Fruit fly (Drosophila melanogaster) whole organism, embryonic: ENCODE measurements around the gene Gr22b.

ENCODE experiments used
- Antp ChIP-seq: fragments of 200-800 bp; sonication (Bioruptor generic); optimal IDR thresholded peaks from 3 replicates; lab custom pipeline; 2016; ENCODE audit warnings: missing biosample characterization, missing genetic modification characterization
- BEAF-32 ChIP-seq: fragments of 200-800 bp; sonication (Bioruptor generic); optimal IDR thresholded peaks from 3 replicates; lab custom pipeline; 2017; ENCODE audit warnings: missing biosample characterization, missing genetic modification characterization, mild to moderate bottlenecking, moderate library complexity, missing genetic modification reagents
- CG13287 ChIP-seq: fragments of 200-800 bp; sonication (Bioruptor generic); IDR thresholded peaks from 2 replicates; pipeline ENCODE4 v1.3.6; 2022; ENCODE audit warnings: missing biosample characterization, missing genetic modification characterization; ENCODE audit not compliant: partially characterized antibody
- CG15073 ChIP-seq: fragments of 200-800 bp; sonication (Bioruptor generic); optimal IDR thresholded peaks from 2 replicates; lab custom pipeline; 2016; ENCODE audit warnings: missing biosample characterization, missing genetic modification characterization
- CG1529 ChIP-seq: fragments of 200-800 bp; sonication (Bioruptor generic); optimal IDR thresholded peaks from 3 replicates; lab custom pipeline; 2018; ENCODE audit warnings: missing biosample characterization, missing genetic modification characterization
- CG15514 ChIP-seq: fragments of 200-800 bp; sonication (Bioruptor generic); optimal IDR thresholded peaks from 3 replicates; lab custom pipeline; 2017; ENCODE audit warnings: missing biosample characterization, missing genetic modification characterization, mild to moderate bottlenecking, moderate library complexity, missing genetic modification reagents
- CG15601 ChIP-seq: fragments of 200-800 bp; sonication (Bioruptor generic); optimal IDR thresholded peaks from 3 replicates; lab custom pipeline; 2019; ENCODE audit warnings: missing biosample characterization, mild to moderate bottlenecking, missing genetic modification characterization, moderate library complexity
- CG15696 ChIP-seq: fragments of 200-800 bp; sonication (Bioruptor generic); optimal IDR thresholded peaks from 2 replicates; lab custom pipeline; 2019; ENCODE audit warnings: missing biosample characterization, mild to moderate bottlenecking, missing genetic modification characterization, moderate library complexity
- CG1603 ChIP-seq: fragments of 200-800 bp; sonication (Bioruptor generic); optimal IDR thresholded peaks from 2 replicates; lab custom pipeline; 2019; ENCODE audit warnings: missing biosample characterization, mild to moderate bottlenecking, missing genetic modification characterization, moderate library complexity
- CG17361 ChIP-seq: fragments of 200-800 bp; sonication (Bioruptor generic); IDR thresholded peaks from 3 replicates; pipeline ENCODE4 v1.3.6; 2022; ENCODE audit warnings: missing biosample characterization, missing genetic modification characterization
- CG2116 ChIP-seq: fragments of 200-800 bp; sonication (Bioruptor generic); optimal IDR thresholded peaks from 3 replicates; lab custom pipeline; 2018; ENCODE audit warnings: missing biosample characterization, mild to moderate bottlenecking, missing genetic modification characterization
- CG2129 ChIP-seq: fragments of 200-800 bp; sonication (Bioruptor generic); IDR thresholded peaks from 2 replicates; pipeline ENCODE4 v1.3.6; 2022; ENCODE audit warnings: missing biosample characterization, missing genetic modification characterization; ENCODE audit not compliant: partially characterized antibody
- CG34224 ChIP-seq: fragments of 200-800 bp; sonication (Bioruptor generic); IDR thresholded peaks from 3 replicates; pipeline ENCODE4 v1.3.6; 2022; ENCODE audit warnings: missing biosample characterization, missing genetic modification characterization; ENCODE audit not compliant: partially characterized antibody
- CG7963 ChIP-seq: fragments of 200-800 bp; sonication (Bioruptor generic); IDR thresholded peaks from 3 replicates; pipeline ENCODE4 v1.3.6; 2022; ENCODE audit warnings: missing biosample characterization, missing genetic modification characterization; ENCODE audit not compliant: partially characterized antibody
- CG8290 ChIP-seq, 3 experiments: fragments of 200-800 bp; sonication (Bioruptor generic); optimal IDR thresholded peaks; 2 replicates each; lab custom pipeline; 2016 to 2019; ENCODE audit warnings: missing biosample characterization in 3 of 3, missing genetic modification characterization in 3 of 3, mild to moderate bottlenecking in 2 of 3, moderate library complexity in 1 of 3
- CG8359 ChIP-seq: fragments of 200-800 bp; sonication (Bioruptor generic); optimal IDR thresholded peaks from 2 replicates; lab custom pipeline; 2017; ENCODE audit warnings: missing biosample characterization, mild to moderate bottlenecking, missing genetic modification characterization, borderline replicate concordance
- CG8765 ChIP-seq: fragments of 200-800 bp; sonication (Bioruptor generic); IDR thresholded peaks from 2 replicates; pipeline ENCODE4 v1.3.6; 2022; ENCODE audit warnings: missing biosample characterization, missing genetic modification characterization
- CkIIα-i1 ChIP-seq: fragments of 200-800 bp; sonication (Bioruptor generic); IDR thresholded peaks from 2 replicates; pipeline ENCODE4 v1.3.6; 2022; ENCODE audit warnings: missing biosample characterization, missing genetic modification characterization
- CoRest ChIP-seq: fragments of 200-800 bp; sonication (Bioruptor generic); optimal IDR thresholded peaks from 3 replicates; lab custom pipeline; 2018; ENCODE audit warnings: missing biosample characterization, mild to moderate bottlenecking, missing genetic modification characterization, moderate library complexity
- CrebB ChIP-seq: fragments of 200-800 bp; sonication (Bioruptor generic); optimal IDR thresholded peaks from 3 replicates; lab custom pipeline; 2018; ENCODE audit warnings: missing biosample characterization, mild to moderate bottlenecking, missing genetic modification characterization
- Dbx ChIP-seq: fragments of 200-800 bp; sonication (Bioruptor generic); IDR thresholded peaks from 3 replicates; pipeline ENCODE4 v1.3.6; 2022; ENCODE audit warnings: missing biosample characterization, missing genetic modification characterization
- Ets97D ChIP-seq: fragments of 200-800 bp; sonication (Bioruptor generic); optimal IDR thresholded peaks from 3 replicates; lab custom pipeline; 2016; ENCODE audit warnings: missing biosample characterization, missing genetic modification characterization
- Fer2 ChIP-seq: fragments of 200-800 bp; sonication (Bioruptor generic); optimal IDR thresholded peaks from 2 replicates; lab custom pipeline; 2018; ENCODE audit warnings: missing biosample characterization, mild to moderate bottlenecking, missing genetic modification characterization, moderate library complexity
- Gsc ChIP-seq: fragments of 200-800 bp; sonication (Bioruptor generic); IDR thresholded peaks from 2 replicates; pipeline ENCODE4 v1.3.6; 2022; ENCODE audit warnings: missing biosample characterization, missing genetic modification characterization
- HLH4C ChIP-seq: fragments of 200-800 bp; sonication (Bioruptor generic); IDR thresholded peaks from 3 replicates; pipeline ENCODE4 v1.3.6; 2022; ENCODE audit warnings: missing biosample characterization, missing genetic modification characterization; ENCODE audit not compliant: partially characterized antibody
- HmgZ ChIP-seq: fragments of 200-800 bp; sonication (Bioruptor generic); optimal IDR thresholded peaks from 2 replicates; lab custom pipeline; 2018; ENCODE audit warnings: missing biosample characterization, mild to moderate bottlenecking, missing genetic modification characterization
- Jarid2 ChIP-seq: fragments of 200-800 bp; sonication (Bioruptor generic); optimal IDR thresholded peaks from 3 replicates; lab custom pipeline; 2017; ENCODE audit warnings: mild to moderate bottlenecking, missing biosample characterization, missing genetic modification reagents, missing genetic modification characterization
- MESR4 ChIP-seq: fragments of 200-800 bp; sonication (Bioruptor generic); optimal IDR thresholded peaks from 2 replicates; lab custom pipeline; 2018; ENCODE audit warnings: missing biosample characterization, mild to moderate bottlenecking, missing genetic modification characterization, moderate library complexity
- Nf-YC ChIP-seq: fragments of 200-800 bp; optimal IDR thresholded peaks from 3 replicates; lab custom pipeline; 2019; ENCODE audit warnings: missing biosample characterization, mild to moderate bottlenecking, missing genetic modification characterization, moderate library complexity
- Xbp1 ChIP-seq: fragments of 200-800 bp; sonication (Bioruptor generic); optimal IDR thresholded peaks from 3 replicates; lab custom pipeline; 2016; ENCODE audit warnings: missing biosample characterization, mild to moderate bottlenecking, missing genetic modification characterization
- Xrp1 ChIP-seq: fragments of 200-800 bp; sonication (Bioruptor generic); IDR thresholded peaks from 2 replicates; pipeline ENCODE4 v1.3.6; 2022; ENCODE audit warnings: missing biosample characterization, missing genetic modification characterization
- amos ChIP-seq: fragments of 200-800 bp; sonication (Bioruptor generic); IDR thresholded peaks from 2 replicates; pipeline ENCODE4 v1.3.6; 2022; ENCODE audit warnings: missing biosample characterization, missing genetic modification characterization; ENCODE audit not compliant: partially characterized antibody
- ap ChIP-seq: fragments of 200-800 bp; sonication (Bioruptor generic); IDR thresholded peaks from 2 replicates; pipeline ENCODE4 v1.3.6; 2022; ENCODE audit warnings: missing biosample characterization, missing genetic modification characterization
- bbx ChIP-seq: fragments of 200-800 bp; sonication (Bioruptor generic); IDR thresholded peaks from 2 replicates; pipeline ENCODE4 v1.3.6; 2022; ENCODE audit warnings: missing biosample characterization, missing genetic modification characterization; ENCODE audit not compliant: partially characterized antibody
- br ChIP-seq: fragments of >200 bp; optimal IDR thresholded peaks from 2 replicates; lab custom pipeline; 2017
- ci ChIP-seq: fragments of 200-800 bp; sonication (Bioruptor generic); IDR thresholded peaks from 3 replicates; pipeline ENCODE4 v1.3.6; 2022; ENCODE audit warnings: missing biosample characterization, missing genetic modification characterization
- croc ChIP-seq: fragments of 200-800 bp; sonication (Bioruptor generic); conservative IDR thresholded peaks from 3 replicates; pipeline ENCODE4 v1.3.6; 2022; ENCODE audit warnings: missing biosample characterization, missing genetic modification characterization
- da ChIP-seq: fragments of 200-800 bp; sonication (Bioruptor generic); optimal IDR thresholded peaks from 2 replicates; lab custom pipeline; 2016; ENCODE audit warnings: missing biosample characterization, missing genetic modification characterization
- gcm2 ChIP-seq: fragments of 200-800 bp; sonication (Bioruptor generic); optimal IDR thresholded peaks from 2 replicates; lab custom pipeline; 2016; ENCODE audit warnings: missing biosample characterization, missing genetic modification characterization
- gt ChIP-seq: fragments of 200-800 bp; sonication (Bioruptor generic); IDR thresholded peaks from 2 replicates; pipeline ENCODE4 v1.3.6; 2022; ENCODE audit warnings: missing biosample characterization, missing genetic modification characterization
- ind ChIP-seq: fragments of 200-800 bp; sonication (Bioruptor generic); optimal IDR thresholded peaks from 3 replicates; lab custom pipeline; 2016; ENCODE audit warnings: missing biosample characterization, missing genetic modification characterization
- klu ChIP-seq: fragments of 200-800 bp; sonication (Bioruptor generic); IDR thresholded peaks from 2 replicates; pipeline ENCODE4 v1.3.6; 2022; ENCODE audit warnings: missing biosample characterization, missing genetic modification characterization
- knrl ChIP-seq: fragments of 200-800 bp; sonication (Bioruptor generic); IDR thresholded peaks from 3 replicates; pipeline ENCODE4 v1.3.6; 2022; ENCODE audit warnings: missing biosample characterization, missing genetic modification characterization; ENCODE audit not compliant: partially characterized antibody
- org-1 ChIP-seq: fragments of 200-800 bp; sonication (Bioruptor generic); optimal IDR thresholded peaks from 2 replicates; lab custom pipeline; 2017; ENCODE audit warnings: missing biosample characterization, missing genetic modification characterization
- pros ChIP-seq: fragments of 200-800 bp; sonication (Bioruptor generic); optimal IDR thresholded peaks from 3 replicates; lab custom pipeline; 2019; ENCODE audit warnings: missing biosample characterization, mild to moderate bottlenecking, missing genetic modification characterization, moderate library complexity
- trem ChIP-seq: fragments of 200-800 bp; optimal IDR thresholded peaks from 3 replicates; lab custom pipeline; 2019; ENCODE audit warnings: missing biosample characterization, mild to moderate bottlenecking, missing genetic modification characterization, moderate library complexity
- zen2 ChIP-seq: fragments of 200-800 bp; sonication (Bioruptor generic); IDR thresholded peaks from 3 replicates; pipeline ENCODE4 v1.3.6; 2022; ENCODE audit warnings: missing biosample characterization, missing genetic modification characterization; ENCODE audit not compliant: partially characterized antibody

The Gr22b gene

dm6 chr2L:1758853-1759252 lies 34.2 kb downstream of the Gr22b start, which contains the start of gene CG17650 (continued):
- TF ChIP-seq CG1603 (tag; lab: Kevin White, UChicago), result no peak
- peak; percentile 18 for TF ChIP-seq BEAF-32 (GFP tag; lab: Kevin White, UChicago)
- TF ChIP-seq croc, result no peak

- no peak for TF ChIP-seq amos
- no peak for TF ChIP-seq CG1529 (GFP tag; lab: Kevin White, UChicago)
- TF ChIP-seq pros (GFP tag; lab: Kevin White, UChicago), result no peak
- TF ChIP-seq CG2116 (GFP tag; lab: Kevin White, UChicago), result no peak
- TF ChIP-seq ind, result no peak
- TF ChIP-seq CG8290 (GFP tag; optimal IDR thresholded peaks at IDR 0.05; lab: Kevin White, UChicago), result no peak
- TF ChIP-seq CG8290 (tag; optimal IDR thresholded peaks at IDR 0.05; lab: Kevin White, UChicago), result no peak
- no peak for TF ChIP-seq trem (tag; lab: Kevin White, UChicago)
- no peak for TF ChIP-seq ap (GFP tag; lab: Robert Waterston, UW)
- no peak for TF ChIP-seq org-1 (GFP tag; lab: Kevin White, UChicago)
- TF ChIP-seq CG8359 (GFP tag; lab: Kevin White, UChicago), result no peak
- no peak for TF ChIP-seq CG15696 (tag; lab: Kevin White, UChicago)
- TF ChIP-seq Gsc, result no peak
- TF ChIP-seq bbx, result no peak
- no peak for TF ChIP-seq klu (GFP tag; lab: Robert Waterston, UW)
Measured at dm6 chr2L:1756351-1756750, 36.7 kb downstream of the Gr22b start, which contains the start of gene Gr22f. Gene Gr22f (minus strand): TSS chr2L:1756451.

- TF ChIP-seq CoRest (tag; lab: Kevin White, UChicago) (no peak), gt (GFP tag; lab: Robert Waterston, UW) (no peak), CG15514 (GFP tag; lab: Kevin White, UChicago) (peak; percentile 26), gcm2 (GFP tag; lab: Kevin White, UChicago) (no peak), MESR4 (GFP tag; lab: Kevin White, UChicago) (peak; percentile 59), CG17361 (GFP tag; lab: Robert Waterston, UW) (no peak), CkIIα-i1 (GFP tag; lab: Robert Waterston, UW) (no peak), CG15601 (tag; lab: Kevin White, UChicago) (no peak), Dbx (GFP tag; lab: Robert Waterston, UW) (no peak), CG2129 (GFP tag; lab: Robert Waterston, UW) (peak; percentile 51), knrl (GFP tag; lab: Robert Waterston, UW) (peak; percentile 85), Fer2 (no peak), CG15073 (GFP tag; lab: Kevin White, UChicago) (no peak), CG34224 (GFP tag; lab: Robert Waterston, UW) (peak; percentile 86), Xrp1 (GFP tag; lab: Robert Waterston, UW) (no peak), CrebB (tag; lab: Kevin White, UChicago) (no peak), CG13287 (GFP tag; lab: Robert Waterston, UW) (peak; percentile 90), Jarid2 (GFP tag; lab: Kevin White, UChicago) (no peak), Antp (GFP tag; lab: Kevin White, UChicago) (no peak), HmgZ (tag; lab: Kevin White, UChicago) (no peak), HLH4C (peak; percentile 74), br (lab: Kevin White, UChicago) (no peak), Ets97D (GFP tag; lab: Kevin White, UChicago) (peak; percentile 27), zen2 (peak; percentile 71; the same call in 2 of the 3 replicates), ci (GFP tag; lab: Robert Waterston, UW) (no peak), CG8765 (GFP tag; lab: Robert Waterston, UW) (no peak), CG7963 (peak; percentile 71; the same call in 2 of the 3 replicates), da (GFP tag; lab: Kevin White, UChicago) (no peak), Xbp1 (GFP tag; lab: Kevin White, UChicago) (no peak), bbx (peak; percentile 87), Nf-YC (tag; lab: Kevin White, UChicago) (no peak)
Measured at dm6 chr2L:1751953-1752352, 41.1 kb downstream of the Gr22b start, which contains the start of the genes CG17712 and CG17648. Gene CG17712 (minus strand): TSS chr2L:1752122. Gene CG17648 (plus strand): TSS chr2L:1752308.
